Worm (Caenorhabditis elegans): ENCODE results near the gene C27C12.1.
A peak's percentile ranks its signal among the peaks of the same experiment; 100 is the strongest.

The C27C12.1 gene

DNA sequence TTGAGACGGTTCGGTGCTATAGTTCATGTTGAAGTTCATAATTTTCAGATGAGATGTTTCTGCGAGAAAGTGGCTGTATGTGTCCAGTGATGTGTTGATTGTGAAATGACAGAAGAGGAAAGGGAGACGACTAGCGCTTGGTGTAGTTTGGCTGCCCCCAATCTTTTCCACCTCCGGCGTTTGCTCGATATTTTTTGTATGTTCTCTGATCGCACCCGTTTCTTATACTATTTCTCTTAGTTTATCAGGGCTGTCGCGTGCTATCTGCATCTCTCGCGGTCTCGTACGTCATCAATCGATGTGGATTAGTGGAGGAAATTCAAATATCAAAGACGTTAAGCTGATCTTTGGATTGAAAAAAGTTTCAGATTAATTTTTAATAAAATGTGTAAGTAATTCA lies 42.8 kb downstream of the C27C12.1 start, which contains the start of gene atf-4 (continued):
- peak; percentile 47 for TF ChIP-seq F23B12.7 (tag; optimal IDR thresholded peaks at IDR 0.05; ENCODE audit: insufficient read depth)
- no peak for TF ChIP-seq ztf-6 (GFP tag; IDR thresholded peaks at IDR 0.05)
- TF ChIP-seq nfya-2 (GFP tag; IDR thresholded peaks at IDR 0.05), result no peak
- peak; percentile 4 for TF ChIP-seq madf-10 (tag; optimal IDR thresholded peaks at IDR 0.05)
- peak in 1 of 2 experiments; percentile 54 for TF ChIP-seq let-607 (tag; optimal IDR thresholded peaks at IDR 0.05)
- no peak for TF ChIP-seq attf-3 (GFP tag; conservative IDR thresholded peaks at IDR 0.05)
- peak; percentile 34; the same call in 1 of the 2 replicates for TF ChIP-seq dox-1 (GFP tag; IDR thresholded peaks at IDR 0.05)
- TF ChIP-seq F49E8.2 (tag; optimal IDR thresholded peaks at IDR 0.05; ENCODE audit: insufficient read depth), result no peak
- TF ChIP-seq T07F8.4 (tag; optimal IDR thresholded peaks at IDR 0.05), result no peak
- TF ChIP-seq lin-35 (GFP tag; optimal IDR thresholded peaks at IDR 0.05), result peak in 1 of 3 experiments; percentile 54
- no peak for TF ChIP-seq snpc-4 (GFP tag; optimal IDR thresholded peaks at IDR 0.05)
- peak in 2 of 4 experiments; percentile 28 to 30 for TF ChIP-seq snpc-4 (tag; optimal IDR thresholded peaks at IDR 0.05)

DNA sequence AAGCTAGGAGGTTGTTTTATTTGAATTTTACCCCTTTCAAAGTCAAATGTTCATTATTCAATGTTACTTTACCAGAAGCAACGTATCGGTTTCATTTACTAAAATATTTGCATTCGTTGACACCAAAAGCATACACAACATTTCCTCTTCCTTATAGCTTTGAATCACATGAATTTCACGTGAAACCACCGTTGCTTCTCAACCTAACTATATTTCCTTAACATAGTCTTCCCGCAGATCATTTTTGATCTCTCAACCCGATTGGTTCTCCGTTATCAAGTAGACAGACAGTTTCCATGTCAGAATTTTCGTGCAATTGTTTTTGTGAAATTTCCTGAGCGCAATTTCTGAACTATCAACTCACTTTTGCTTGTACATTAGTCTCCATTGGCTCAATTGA lies 43.7 kb downstream of the C27C12.1 start:
- TF ChIP-seq madf-6 (GFP tag; IDR thresholded peaks at IDR 0.05) (no peak), ceh-79 (tag; optimal IDR thresholded peaks at IDR 0.05) (no peak), F49E8.2 (tag; optimal IDR thresholded peaks at IDR 0.05; ENCODE audit: insufficient read depth) (no peak), ztf-3 (GFP tag; optimal IDR thresholded peaks at IDR 0.05) (no peak), zim-3 (tag; optimal IDR thresholded peaks at IDR 0.05) (no peak), tlf-1 (GFP tag; optimal IDR thresholded peaks at IDR 0.05) (no peak), ztf-22 (GFP tag; optimal IDR thresholded peaks at IDR 0.05) (no peak), efl-1 (GFP tag; optimal IDR thresholded peaks at IDR 0.05) (no peak), lin-54 (GFP tag; optimal IDR thresholded peaks at IDR 0.05) (no peak), Y67H2A.10 (GFP tag; conservative IDR thresholded peaks at IDR 0.05) (no peak)

DNA sequence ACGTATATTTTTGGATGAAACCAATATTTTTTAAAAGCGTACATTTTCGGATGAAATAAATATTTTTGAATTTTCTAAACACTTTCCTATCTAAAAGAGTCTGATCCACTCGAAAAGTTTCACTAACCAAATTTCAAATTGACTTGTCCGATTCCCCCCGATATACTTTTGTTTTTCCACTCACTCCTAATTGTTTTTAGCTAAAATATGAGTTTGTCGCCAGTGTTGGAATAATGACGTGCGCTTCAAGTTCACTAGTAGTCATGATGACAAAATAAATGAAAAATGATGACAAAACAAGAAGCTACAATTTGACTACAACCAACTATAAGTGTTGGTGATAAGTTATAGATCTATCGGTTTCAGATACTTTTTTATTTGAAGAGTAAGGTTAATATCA lies 44.8 kb downstream of the C27C12.1 start:
- TF ChIP-seq nfyb-1 (GFP tag; IDR thresholded peaks at IDR 0.05) (0 out of 2 replicates have a peak, but pooled peaks have one; percentile 47), lin-26 (GFP tag; IDR thresholded peaks at IDR 0.05) (no peak), repo-1 (tag; optimal IDR thresholded peaks at IDR 0.05) (peak; percentile 59), nhr-27 (tag; optimal IDR thresholded peaks at IDR 0.05) (peak; percentile 23), zfh-2 (GFP tag; conservative IDR thresholded peaks at IDR 0.05) (no peak), ama-1 (optimal IDR thresholded peaks at IDR 0.05) (peak; percentile 58), ama-1 (GFP tag; optimal IDR thresholded peaks at IDR 0.05) (no peak), snpc-1.1 (tag; optimal IDR thresholded peaks at IDR 0.05; ENCODE audit: insufficient read depth) (no peak), zim-3 (tag; optimal IDR thresholded peaks at IDR 0.05) (peak; percentile 59), bed-2 (GFP tag; IDR thresholded peaks at IDR 0.05) (no peak), B0336.3 (GFP tag; IDR thresholded peaks at IDR 0.05) (0 out of 2 replicates have a peak, but pooled peaks have one; percentile 43), Y53G8AR.9 (GFP tag; conservative IDR thresholded peaks at IDR 0.05) (peak; percentile 49; the same call in 1 of the 2 replicates), Y56A3A.18 (GFP tag; IDR thresholded peaks at IDR 0.05) (0 out of 2 replicates have a peak, but pooled peaks have one; percentile 75), efl-1 (GFP tag; optimal IDR thresholded peaks at IDR 0.05) (no peak), ztf-25 (GFP tag; IDR thresholded peaks at IDR 0.05) (no peak)

DNA sequence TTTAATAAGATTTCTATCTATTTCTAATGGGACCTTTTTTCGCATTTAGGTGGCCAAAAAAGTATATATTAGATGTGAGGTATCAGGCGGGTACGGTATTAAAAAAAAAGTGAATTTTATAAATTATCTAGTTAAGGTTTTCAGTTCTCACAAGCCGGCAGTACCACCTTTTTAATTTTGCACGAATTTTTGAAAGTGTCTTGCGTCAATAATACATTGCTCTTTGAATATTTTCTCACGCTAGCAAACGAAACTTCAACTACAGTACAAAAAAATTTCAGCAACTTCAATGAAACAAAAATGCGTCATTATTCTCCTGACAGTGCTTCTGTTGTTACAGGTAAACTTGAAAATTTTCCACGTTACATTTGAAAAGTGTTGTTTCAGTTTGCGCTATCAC lies 46.6 kb downstream of the C27C12.1 start, which contains the start of gene F42D1.4:
Gene F42D1.4 (plus strand): TSS at position 301 of the 400 bp plus-strand sequence.
- TF ChIP-seq bed-2 (GFP tag; IDR thresholded peaks at IDR 0.05) (no peak), rcor-1 (GFP tag; IDR thresholded peaks at IDR 0.05) (no peak), ZK185.1 (tag; optimal IDR thresholded peaks at IDR 0.05; ENCODE audit: poor library complexity, severe bottlenecking) (no peak), him-1 (tag; optimal IDR thresholded peaks at IDR 0.05) (no peak), lin-54 (GFP tag; optimal IDR thresholded peaks at IDR 0.05) (no peak), T26A5.8 (tag; optimal IDR thresholded peaks at IDR 0.05) (no peak), F37B4.10 (GFP tag; IDR thresholded peaks at IDR 0.05) (no peak), C17E4.6 (GFP tag; IDR thresholded peaks at IDR 0.05) (no peak), dpff-1 (tag; optimal IDR thresholded peaks at IDR 0.05) (no peak), somi-1 (GFP tag; optimal IDR thresholded peaks at IDR 0.05) (no peak), xnd-1 (tag; optimal IDR thresholded peaks at IDR 0.05) (no peak), atf-7 (tag; optimal IDR thresholded peaks at IDR 0.05) (no peak)
